Worm (Caenorhabditis elegans) whole organism, L3 larva: ENCODE data around the gene cal-3.

ENCODE experiments used
- ceh-16 ChIP-seq: sonication (generic microtip); optimal IDR thresholded peaks from 2 replicates; lab custom pipeline; 2017; ENCODE audit warnings: missing biosample characterization, missing genetic modification characterization
- snpc-4 ChIP-seq: fragments of 150-350 bp; optimal IDR thresholded peaks from 2 replicates; lab custom pipeline; 2014; ENCODE audit warnings: missing biosample characterization, missing genetic modification characterization

- TF ChIP-seq ceh-16 (tag; lab: Kevin White, UChicago) (no peak), snpc-4 (tag; lab: Kevin White, UChicago) (no peak)
These were observed 25.5 kb upstream of the cal-3 start for ce11 chrIV:3860419-3860818.
